Fruit fly (Drosophila melanogaster): ENCODE measurements around the gene Tim17a1.

Tim17a1 gene

DNA sequence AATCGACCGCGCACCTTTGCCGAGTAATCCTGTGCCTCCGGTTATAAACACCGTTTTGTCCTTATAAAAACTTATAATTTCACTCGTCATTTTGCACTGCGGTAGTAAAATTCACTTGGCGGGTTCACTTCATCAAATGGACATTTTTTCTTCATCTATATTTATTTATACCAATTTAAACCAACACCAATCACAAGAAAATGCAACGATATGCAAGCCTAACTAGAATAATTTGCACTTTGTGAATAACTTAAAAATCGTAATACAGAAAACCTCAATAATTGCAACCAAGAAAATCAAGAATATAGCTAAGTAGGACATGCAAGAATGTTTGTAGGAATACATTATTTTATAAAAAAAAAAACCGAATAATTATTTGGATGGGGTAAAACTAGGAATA, 31.4 kb upstream of the Tim17a1 start, which contains the start of the genes CG10096 and CG10097:
CG10096 (minus strand) TSS at position 101 of the 400 bp plus-strand sequence.
CG10097 (minus strand) TSS at position 101 of the 400 bp plus-strand sequence.
- TF ChIP-seq pdm3 (GFP tag; optimal IDR thresholded peaks at IDR 0.05) (no peak), CG15336 (GFP tag; IDR thresholded peaks at IDR 0.05) (no peak), spab (GFP tag; optimal IDR thresholded peaks at IDR 0.05) (no peak), acj6 (GFP tag; optimal IDR thresholded peaks at IDR 0.05) (no peak), Lpt (GFP tag; optimal IDR thresholded peaks at IDR 0.05) (no peak), esn (GFP tag; optimal IDR thresholded peaks at IDR 0.05) (no peak), Eip75B (GFP tag; optimal IDR thresholded peaks at IDR 0.05) (no peak), CG6854 (GFP tag; optimal IDR thresholded peaks at IDR 0.05) (no peak), CG8632 (GFP tag; optimal IDR thresholded peaks at IDR 0.05) (no peak), CG8119 (GFP tag; IDR thresholded peaks at IDR 0.05) (no peak), CG34406 (GFP tag; optimal IDR thresholded peaks at IDR 0.05) (no peak), dac (GFP tag; optimal IDR thresholded peaks at IDR 0.05) (no peak), CG16779 (tag; optimal IDR thresholded peaks at IDR 0.05) (no peak), OdsH (GFP tag; optimal IDR thresholded peaks at IDR 0.05) (no peak), CG6276 (GFP tag; optimal IDR thresholded peaks at IDR 0.05) (no peak), CG10631 (GFP tag; optimal IDR thresholded peaks at IDR 0.05) (no peak), Hr38 (GFP tag; optimal IDR thresholded peaks at IDR 0.05) (no peak), eg (GFP tag; IDR thresholded peaks at IDR 0.05) (no peak), CG10669 (GFP tag; optimal IDR thresholded peaks at IDR 0.05) (no peak)

DNA sequence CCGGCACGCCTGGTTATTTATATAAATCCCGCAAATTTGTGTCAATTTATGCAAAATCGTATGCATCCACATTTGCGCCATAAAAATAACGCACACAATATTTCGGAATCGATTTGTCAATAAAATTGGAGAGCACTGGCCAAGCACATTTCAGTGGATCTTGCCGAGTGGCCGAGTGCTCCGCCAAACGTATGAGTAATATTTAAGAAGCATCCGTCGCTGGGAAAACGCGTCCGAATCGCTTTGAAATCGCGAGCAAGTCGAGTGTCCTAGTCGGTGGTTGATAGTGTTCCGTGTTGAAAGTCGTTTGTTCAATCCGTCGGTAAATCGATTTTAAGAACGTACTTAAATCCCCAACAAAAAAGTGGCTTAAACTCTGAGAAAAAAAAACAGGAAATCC, 22.5 kb upstream of the Tim17a1 start, which contains the start of gene CG33098:
CG33098 (plus strand) TSS at position 224 of the 400 bp plus-strand sequence.
- TF ChIP-seq net (GFP tag; optimal IDR thresholded peaks at IDR 0.05), result no peak
- TF ChIP-seq Eip75B (GFP tag; optimal IDR thresholded peaks at IDR 0.05), result no peak
- TF ChIP-seq CG10669 (GFP tag; optimal IDR thresholded peaks at IDR 0.05), result no peak
- no peak for TF ChIP-seq Hr38 (GFP tag; optimal IDR thresholded peaks at IDR 0.05)
- no peak for TF ChIP-seq CG16779 (tag; optimal IDR thresholded peaks at IDR 0.05)
- no peak for TF ChIP-seq fd59A (GFP tag; optimal IDR thresholded peaks at IDR 0.05)
- TF ChIP-seq OdsH (GFP tag; optimal IDR thresholded peaks at IDR 0.05), result no peak
- no peak for TF ChIP-seq CG7368 (GFP tag; optimal IDR thresholded peaks at IDR 0.05)
- TF ChIP-seq topi (GFP tag; optimal IDR thresholded peaks at IDR 0.05), result no peak
- TF ChIP-seq CG9139 (GFP tag; optimal IDR thresholded peaks at IDR 0.05), result no peak
- no peak for TF ChIP-seq dac (GFP tag; optimal IDR thresholded peaks at IDR 0.05)
- no peak for TF ChIP-seq eg (GFP tag; IDR thresholded peaks at IDR 0.05)
- no peak for TF ChIP-seq Eip78C (GFP tag)
- TF ChIP-seq salr (GFP tag; optimal IDR thresholded peaks at IDR 0.05), result no peak
- TF ChIP-seq CG11762 (GFP tag; optimal IDR thresholded peaks at IDR 0.05; ENCODE audit: insufficient read depth), result no peak
- no peak for TF ChIP-seq cyc (GFP tag; optimal IDR thresholded peaks at IDR 0.05)
- no peak for TF ChIP-seq Lpt (GFP tag; optimal IDR thresholded peaks at IDR 0.05)
- no peak for TF ChIP-seq CG6276 (GFP tag; optimal IDR thresholded peaks at IDR 0.05)
- TF ChIP-seq Hr39 (GFP tag; optimal IDR thresholded peaks at IDR 0.05), result no peak
- no peak for TF ChIP-seq CG6808 (GFP tag; optimal IDR thresholded peaks at IDR 0.05)

DNA sequence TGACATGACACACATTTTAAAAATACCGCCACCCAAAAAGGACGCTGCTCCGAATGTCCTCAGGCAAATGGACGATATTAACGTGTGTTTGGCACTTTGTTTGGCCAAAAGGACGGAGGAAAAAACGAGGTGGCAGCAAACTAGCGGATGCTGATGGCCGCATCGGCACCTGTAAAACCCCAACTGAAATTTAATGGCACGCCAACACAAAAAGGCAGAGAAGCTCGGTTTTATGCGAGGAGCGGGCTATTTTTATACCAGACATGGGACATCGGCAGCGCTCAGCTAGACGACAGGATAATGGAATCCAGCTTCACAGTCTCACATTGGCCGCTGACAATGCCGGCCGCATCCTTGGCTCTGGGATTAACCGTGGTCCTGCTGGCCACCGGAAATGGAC, 21.5 kb upstream of the Tim17a1 start, which contains the start of gene Sol1:
Sol1 (plus strand) TSS at position 301 of the 400 bp plus-strand sequence.
- TF ChIP-seq dsx (GFP tag; optimal IDR thresholded peaks at IDR 0.05; ENCODE audit: poor library complexity, severe bottlenecking) (no peak), CG8319 (GFP tag; optimal IDR thresholded peaks at IDR 0.05) (no peak), CG31627 (GFP tag; optimal IDR thresholded peaks at IDR 0.05) (no peak), Gug (GFP tag; IDR thresholded peaks at IDR 0.05) (no peak), pdm3 (GFP tag; optimal IDR thresholded peaks at IDR 0.05) (no peak), CG6854 (GFP tag; optimal IDR thresholded peaks at IDR 0.05) (no peak), Smox (GFP tag; optimal IDR thresholded peaks at IDR 0.05) (no peak), net (GFP tag; optimal IDR thresholded peaks at IDR 0.05) (no peak), CG1621 (tag; optimal IDR thresholded peaks at IDR 0.05) (no peak), Hr38 (GFP tag; optimal IDR thresholded peaks at IDR 0.05) (no peak), CG8119 (GFP tag; IDR thresholded peaks at IDR 0.05) (no peak), Eip78C (GFP tag) (no peak), fd85E (GFP tag; optimal IDR thresholded peaks at IDR 0.05) (no peak), fkh (GFP tag; optimal IDR thresholded peaks at IDR 0.05) (no peak), Ets21C (GFP tag; optimal IDR thresholded peaks at IDR 0.05) (no peak), CG6808 (GFP tag; optimal IDR thresholded peaks at IDR 0.05) (no peak), CG7368 (GFP tag; optimal IDR thresholded peaks at IDR 0.05) (no peak), OdsH (GFP tag; optimal IDR thresholded peaks at IDR 0.05) (no peak), topi (GFP tag; optimal IDR thresholded peaks at IDR 0.05) (no peak)

Data from whole organism, prepupa.